Worm (Caenorhabditis elegans) whole organism, young adult: ENCODE results near the gene K01G12.22.

Source experiments
- B0019.2 ChIP-seq: fragments of 200-800 bp; sonication (Bioruptor generic); conservative IDR thresholded peaks from 2 replicates; pipeline ENCODE4 v1.3.6; 2022; ENCODE audit warnings: missing genetic modification reagents, missing genetic modification characterization, missing compliant biosample characterization
- B0035.1 ChIP-seq: sonication (generic microtip); optimal IDR thresholded peaks from 2 replicates; lab custom pipeline; 2016; ENCODE audit warnings: missing genetic modification characterization, mild to moderate bottlenecking, missing compliant biosample characterization, missing genotype, missing genetic modification reagents
- C17E4.6 ChIP-seq: fragments of 200-800 bp; sonication (Bioruptor generic); IDR thresholded peaks from 2 replicates; pipeline ENCODE4 v1.3.6; 2022; ENCODE audit warnings: missing genetic modification reagents, missing genetic modification characterization, missing compliant biosample characterization
- D2030.7 ChIP-seq: fragments of 200-800 bp; sonication (Bioruptor generic); IDR thresholded peaks from 2 replicates; pipeline ENCODE4 v1.3.6; 2022; ENCODE audit warnings: missing genetic modification reagents, missing genetic modification characterization, missing compliant biosample characterization
- F23B12.7 ChIP-seq: sonication (generic microtip); optimal IDR thresholded peaks from 2 replicates; lab custom pipeline; 2017; ENCODE audit warnings: missing genetic modification characterization, mild to moderate bottlenecking, missing compliant biosample characterization, antibody characterized with exemption, moderate library complexity; ENCODE audit not compliant: insufficient read depth
- F49E8.2 ChIP-seq: sonication (generic microtip); optimal IDR thresholded peaks from 3 replicates; lab custom pipeline; 2017; ENCODE audit warnings: missing genetic modification characterization, mild to moderate bottlenecking, missing compliant biosample characterization, antibody characterized with exemption, moderate library complexity; ENCODE audit not compliant: insufficient read depth
- K12H6.12 ChIP-seq: fragments of 200-800 bp; sonication (Bioruptor generic); optimal IDR thresholded peaks from 2 replicates; lab custom pipeline; 2018; ENCODE audit warnings: mild to moderate bottlenecking, missing genetic modification characterization, missing compliant biosample characterization
- Y53F4B.3 ChIP-seq: fragments of 200-800 bp; sonication (Bioruptor generic); IDR thresholded peaks from 2 replicates; pipeline ENCODE4 v1.3.6; 2022; ENCODE audit warnings: missing genetic modification reagents, missing genetic modification characterization, missing compliant biosample characterization
- Y67H2A.10 ChIP-seq: fragments of 200-800 bp; sonication (Bioruptor generic); conservative IDR thresholded peaks from 2 replicates; pipeline ENCODE4 v1.3.6; 2022; ENCODE audit warnings: missing genetic modification reagents, missing genetic modification characterization, missing compliant biosample characterization
- Y79H2A.3 ChIP-seq: fragments of 200-800 bp; sonication (Bioruptor generic); conservative IDR thresholded peaks from 2 replicates; pipeline ENCODE4 v1.3.6; 2022; ENCODE audit warnings: missing genetic modification reagents, missing genetic modification characterization, missing compliant biosample characterization
- ZK185.1 ChIP-seq: sonication (generic microtip); optimal IDR thresholded peaks from 2 replicates; lab custom pipeline; 2016; ENCODE audit warnings: mild to moderate bottlenecking, missing genetic modification characterization, missing compliant biosample characterization; ENCODE audit not compliant: poor library complexity, severe bottlenecking
- ama-1 ChIP-seq, 3 experiments: fragments of 150-350 bp in 1 of 3; sonication (generic microtip) in 2 of 3; optimal IDR thresholded peaks; 2 replicates each; lab custom pipeline; 2014 to 2018; ENCODE audit warnings: missing biosample characterization in 2 of 3, missing genetic modification characterization in 2 of 3, missing genetic modification reagents in 2 of 3
- attf-3 ChIP-seq: fragments of 200-800 bp; sonication (Bioruptor generic); conservative IDR thresholded peaks from 2 replicates; pipeline ENCODE4 v1.3.6; 2022; ENCODE audit warnings: missing genetic modification reagents, missing genetic modification characterization, missing compliant biosample characterization
- attf-6 ChIP-seq: fragments of 200-800 bp; sonication (Bioruptor generic); IDR thresholded peaks from 2 replicates; pipeline ENCODE4 v1.3.6; 2022; ENCODE audit warnings: missing genetic modification reagents, missing genetic modification characterization, missing compliant biosample characterization
- ceh-27 ChIP-seq: fragments of 200-800 bp; sonication (Bioruptor generic); optimal IDR thresholded peaks from 2 replicates; lab custom pipeline; 2018; ENCODE audit warnings: mild to moderate bottlenecking, missing genetic modification characterization, moderate library complexity, missing compliant biosample characterization
- ceh-58 ChIP-seq: fragments of 200-800 bp; sonication (Bioruptor generic); IDR thresholded peaks from 2 replicates; pipeline ENCODE4 v1.3.6; 2022; ENCODE audit warnings: missing genetic modification characterization, missing compliant biosample characterization
- ceh-79 ChIP-seq: sonication (generic microtip); optimal IDR thresholded peaks from 2 replicates; lab custom pipeline; 2017; ENCODE audit warnings: mild to moderate bottlenecking, missing genetic modification characterization, missing compliant biosample characterization
- ceh-91 ChIP-seq: fragments of 200-800 bp; sonication (Bioruptor generic); IDR thresholded peaks from 2 replicates; pipeline ENCODE4 v1.3.6; 2022; ENCODE audit warnings: missing genetic modification reagents, missing genetic modification characterization, missing compliant biosample characterization
- chd-7 ChIP-seq: sonication (generic microtip); optimal IDR thresholded peaks from 2 replicates; lab custom pipeline; 2016; ENCODE audit warnings: mild to moderate bottlenecking, missing genetic modification characterization, moderate library complexity, missing compliant biosample characterization
- die-1 ChIP-seq: sonication (generic microtip); optimal IDR thresholded peaks from 2 replicates; lab custom pipeline; 2016; ENCODE audit warnings: missing genotype, mild to moderate bottlenecking, missing genetic modification characterization, missing compliant biosample characterization
- dox-1 ChIP-seq: fragments of 200-800 bp; sonication (Bioruptor generic); IDR thresholded peaks from 2 replicates; pipeline ENCODE4 v1.3.6; 2022; ENCODE audit warnings: missing genetic modification reagents, missing genetic modification characterization, missing compliant biosample characterization
- dpff-1 ChIP-seq: sonication (generic microtip); optimal IDR thresholded peaks from 2 replicates; lab custom pipeline; 2017; ENCODE audit warnings: mild to moderate bottlenecking, missing genetic modification characterization, missing compliant biosample characterization
- egl-44 ChIP-seq: fragments of 200-800 bp; sonication (Bioruptor generic); IDR thresholded peaks from 2 replicates; pipeline ENCODE4 v1.3.6; 2022; ENCODE audit warnings: missing genetic modification reagents, missing genetic modification characterization, missing compliant biosample characterization
- hrde-1 ChIP-seq: sonication (generic microtip); optimal IDR thresholded peaks from 2 replicates; lab custom pipeline; 2016; ENCODE audit warnings: missing genetic modification characterization, mild to moderate bottlenecking, missing compliant biosample characterization, moderate library complexity, missing genotype, missing genetic modification reagents, borderline replicate concordance
- hsf-1 ChIP-seq: fragments of 200-800 bp; sonication (Bioruptor generic); IDR thresholded peaks from 2 replicates; pipeline ENCODE4 v1.3.6; 2022; ENCODE audit warnings: missing genetic modification reagents, missing genetic modification characterization, missing compliant biosample characterization
- lag-1 ChIP-seq: fragments of 200-800 bp; sonication (Bioruptor generic); IDR thresholded peaks from 2 replicates; pipeline ENCODE4 v1.3.6; 2022; ENCODE audit warnings: missing genetic modification reagents, missing genetic modification characterization, missing compliant biosample characterization
- madf-6 ChIP-seq: fragments of 200-800 bp; sonication (Bioruptor generic); IDR thresholded peaks from 2 replicates; pipeline ENCODE4 v1.3.6; 2022; ENCODE audit warnings: missing genetic modification reagents, missing genetic modification characterization, missing compliant biosample characterization
- mel-28 ChIP-seq: sonication (generic microtip); optimal IDR thresholded peaks from 2 replicates; lab custom pipeline; 2016; ENCODE audit warnings: borderline replicate concordance, mild to moderate bottlenecking, missing genetic modification characterization, missing compliant biosample characterization
- nhr-179 ChIP-seq: sonication (generic microtip); optimal IDR thresholded peaks from 2 replicates; lab custom pipeline; 2016; ENCODE audit warnings: mild to moderate bottlenecking, missing genetic modification characterization, missing compliant biosample characterization
- nhr-80 ChIP-seq: sonication (generic microtip); optimal IDR thresholded peaks from 2 replicates; lab custom pipeline; 2016; ENCODE audit warnings: missing genetic modification characterization, missing compliant biosample characterization
- nhr-90 ChIP-seq: sonication (generic microtip); optimal IDR thresholded peaks from 2 replicates; lab custom pipeline; 2016; ENCODE audit warnings: missing genotype, mild to moderate bottlenecking, missing genetic modification characterization, missing compliant biosample characterization
- sdz-38 ChIP-seq: sonication (generic microtip); optimal IDR thresholded peaks from 2 replicates; lab custom pipeline; 2016; ENCODE audit warnings: missing genotype, missing genetic modification characterization, missing compliant biosample characterization
- tlf-1 ChIP-seq: fragments of 200-800 bp; sonication (Bioruptor generic); optimal IDR thresholded peaks from 2 replicates; lab custom pipeline; 2018; ENCODE audit warnings: mild to moderate bottlenecking, missing genetic modification characterization, missing compliant biosample characterization
- unc-62 ChIP-seq: fragments of 150-350 bp; optimal IDR thresholded peaks from 2 replicates; lab custom pipeline; 2014; ENCODE audit warnings: missing biosample characterization, missing genetic modification reagents, missing genetic modification characterization
- xnd-1 ChIP-seq: sonication (generic microtip); optimal IDR thresholded peaks from 2 replicates; lab custom pipeline; 2016; ENCODE audit warnings: missing genotype, missing genetic modification reagents, missing genetic modification characterization, missing compliant biosample characterization
- ztf-6 ChIP-seq: fragments of 200-800 bp; sonication (Bioruptor generic); IDR thresholded peaks from 2 replicates; pipeline ENCODE4 v1.3.6; 2022; ENCODE audit warnings: missing genetic modification reagents, missing genetic modification characterization, missing compliant biosample characterization

K01G12.22 gene

DNA sequence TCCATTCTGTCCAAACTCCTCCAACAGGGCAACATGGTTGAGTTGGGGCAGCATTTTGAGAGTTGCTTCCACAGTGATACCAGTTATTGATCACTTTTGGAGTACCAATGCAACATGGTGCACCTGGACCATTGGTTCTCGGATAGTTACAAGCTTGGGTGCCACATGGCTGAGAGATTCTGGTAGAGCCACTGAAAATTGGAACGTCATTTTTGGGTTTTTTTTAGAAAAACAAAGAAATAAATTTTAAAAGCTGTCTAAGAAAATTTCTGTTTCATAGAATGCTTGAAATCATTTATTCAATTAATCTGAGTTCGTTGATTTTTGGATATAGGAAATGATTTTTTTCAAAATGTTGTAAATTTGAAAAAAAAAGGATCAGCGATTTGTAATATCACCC lies 35.1 kb downstream of the K01G12.22 start:
- no peak for TF ChIP-seq B0019.2
- TF ChIP-seq hrde-1, result no peak
- no peak for TF ChIP-seq nhr-179 (tag; lab: Kevin White, UChicago)
- TF ChIP-seq attf-6, result 0 out of 2 replicates have a peak, but pooled peaks have one; percentile 21

DNA sequence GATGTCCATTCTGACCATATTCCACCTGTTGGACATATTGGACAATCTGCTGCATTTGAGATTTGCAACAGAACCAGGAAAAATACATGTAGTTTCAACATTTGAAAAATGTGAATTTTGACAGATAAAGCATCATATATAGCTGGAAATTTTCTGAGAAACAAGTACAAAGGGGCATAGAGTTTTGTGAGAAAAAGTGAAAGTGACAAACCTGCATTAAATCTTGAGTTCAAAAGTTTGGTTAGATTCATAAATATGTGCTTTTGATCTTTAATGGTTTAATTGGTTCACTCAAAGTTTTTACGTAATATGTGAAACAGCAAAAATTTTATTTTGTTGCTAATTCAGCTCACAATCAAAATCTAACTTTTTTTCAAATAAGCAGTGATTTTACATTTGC lies 36.0 kb downstream of the K01G12.22 start, which contains the start of gene F02H6.7:
F02H6.7 (minus strand) TSS at position 101 of the 400 bp plus-strand sequence.
- TF ChIP-seq B0035.1 (tag; lab: Kevin White, UChicago) (no peak), die-1 (no peak), ZK185.1 (tag; lab: Kevin White, UChicago) (no peak)

DNA sequence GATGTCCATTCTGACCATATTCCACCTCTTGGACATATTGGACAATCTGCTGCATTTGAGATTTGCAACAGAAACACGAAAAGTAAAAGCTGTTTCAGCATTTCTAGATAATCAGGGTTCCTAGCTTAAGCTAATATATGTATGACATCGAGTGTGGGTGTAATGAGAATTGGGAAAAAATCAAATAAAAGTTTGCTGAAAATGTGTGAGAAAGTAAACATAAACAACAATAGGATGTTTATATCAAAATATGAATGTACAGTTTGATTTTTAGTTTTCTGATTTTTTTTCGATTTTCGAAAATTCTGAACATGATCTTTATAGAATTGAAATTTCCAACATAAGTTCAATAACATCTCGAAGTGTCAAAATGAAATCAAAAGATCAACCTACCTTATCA lies 38.8 kb downstream of the K01G12.22 start, which contains the start of gene F02H6.6:
F02H6.6 (minus strand) TSS at position 101 of the 400 bp plus-strand sequence.
- TF ChIP-seq egl-44 (GFP tag; lab: Robert Waterston, UW), result no peak
- TF ChIP-seq mel-28 (tag; lab: Kevin White, UChicago), result no peak
- no peak for TF ChIP-seq dox-1 (GFP tag; lab: Robert Waterston, UW)
- TF ChIP-seq ceh-58 (GFP tag; lab: Robert Waterston, UW), result no peak
- TF ChIP-seq madf-6 (GFP tag; lab: Robert Waterston, UW), result no peak
- no peak for TF ChIP-seq D2030.7 (GFP tag; lab: Robert Waterston, UW)
- no peak for TF ChIP-seq ceh-27 (GFP tag; lab: Kevin White, UChicago)
- TF ChIP-seq B0019.2, result no peak
- no peak for TF ChIP-seq lag-1 (GFP tag; lab: Robert Waterston, UW)
- TF ChIP-seq unc-62, result no peak
- TF ChIP-seq dpff-1 (tag; lab: Kevin White, UChicago), result no peak
- TF ChIP-seq C17E4.6, result no peak
- TF ChIP-seq ceh-79 (tag; lab: Kevin White, UChicago), result no peak
- TF ChIP-seq nhr-90, result no peak
- no peak for TF ChIP-seq ceh-91 (GFP tag; lab: Robert Waterston, UW)
- no peak for TF ChIP-seq attf-6
- TF ChIP-seq tlf-1, result no peak
- TF ChIP-seq Y53F4B.3 (GFP tag; lab: Robert Waterston, UW), result no peak
- no peak for TF ChIP-seq ama-1 (optimal IDR thresholded peaks at IDR 0.05; lab: Kevin White, UChicago)
- no peak for TF ChIP-seq ama-1 (GFP tag; optimal IDR thresholded peaks at IDR 0.05; lab: Kevin White, UChicago)

DNA sequence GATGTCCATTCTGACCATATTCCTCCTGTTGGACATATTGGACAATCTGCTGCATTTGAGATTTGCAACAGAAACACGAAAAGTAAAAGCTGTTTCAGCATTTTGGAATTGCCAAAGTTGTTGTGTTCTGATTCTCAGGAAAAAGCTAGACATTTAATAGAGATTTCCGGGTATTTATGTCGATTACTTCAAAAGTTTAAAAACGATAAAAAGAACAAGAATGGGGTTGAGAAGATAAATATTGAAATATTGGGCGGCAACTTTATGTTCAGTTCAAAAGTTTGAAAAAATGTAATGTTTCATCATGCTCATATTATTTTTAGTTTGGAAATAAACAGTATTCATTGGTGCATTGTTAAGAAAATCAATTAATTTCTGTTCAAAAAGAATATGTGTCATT lies 47.0 kb downstream of the K01G12.22 start, which contains the start of gene Y64G10A.1:
Y64G10A.1 (minus strand) TSS at position 101 of the 400 bp plus-strand sequence.
- no peak for TF ChIP-seq dox-1 (GFP tag; lab: Robert Waterston, UW)
- TF ChIP-seq attf-3 (GFP tag; lab: Robert Waterston, UW), result no peak
- no peak for TF ChIP-seq nhr-80 (tag; lab: Kevin White, UChicago)
- TF ChIP-seq sdz-38, result no peak
- no peak for TF ChIP-seq xnd-1
- no peak for TF ChIP-seq Y67H2A.10 (GFP tag; lab: Robert Waterston, UW)
- no peak for TF ChIP-seq ztf-6 (GFP tag; lab: Robert Waterston, UW)
- no peak for TF ChIP-seq chd-7 (tag; lab: Kevin White, UChicago)
- no peak for TF ChIP-seq hsf-1
- no peak for TF ChIP-seq Y79H2A.3 (GFP tag; lab: Robert Waterston, UW)
- TF ChIP-seq dpff-1 (tag; lab: Kevin White, UChicago), result no peak
- TF ChIP-seq F49E8.2 (tag; lab: Kevin White, UChicago), result no peak
- no peak for TF ChIP-seq hrde-1
- no peak for TF ChIP-seq K12H6.12 (tag; lab: Kevin White, UChicago)
- TF ChIP-seq F23B12.7, result no peak
- TF ChIP-seq, all 124 proteins: peak for 0
